Fruit fly (Drosophila melanogaster) whole organism, prepupa: ENCODE measurements around the gene RapGAP1.
A peak's percentile ranks its signal among the peaks of the same experiment; 100 is the strongest.

Source experiments
- Blimp-1 ChIP-seq: fragments of 200-800 bp; sonication (Bioruptor generic); optimal IDR thresholded peaks from 3 replicates; lab custom pipeline; 2017; ENCODE audit warnings: missing biosample characterization, missing genetic modification characterization, mild to moderate bottlenecking, moderate library complexity, missing genetic modification reagents
- CG10631 ChIP-seq: fragments of 200-800 bp; sonication (Bioruptor generic); optimal IDR thresholded peaks from 2 replicates; lab custom pipeline; 2016; ENCODE audit warnings: missing biosample characterization, missing genetic modification characterization
- CG11294 ChIP-seq: fragments of 200-800 bp; sonication (Bioruptor generic); IDR thresholded peaks from 2 replicates; pipeline ENCODE4 v1.3.6; 2022; ENCODE audit warnings: missing biosample characterization, missing genetic modification characterization
- CG11762 ChIP-seq: fragments of 200-800 bp; sonication (Bioruptor generic); optimal IDR thresholded peaks from 3 replicates; lab custom pipeline; 2016; ENCODE audit warnings: missing biosample characterization, missing genetic modification characterization; ENCODE audit not compliant: insufficient read depth
- CG11902 ChIP-seq: fragments of 200-800 bp; sonication (Bioruptor generic); optimal IDR thresholded peaks from 3 replicates; lab custom pipeline; 2016; ENCODE audit warnings: missing biosample characterization, missing genetic modification characterization
- CG15336 ChIP-seq: fragments of 200-800 bp; sonication (Bioruptor generic); IDR thresholded peaks from 2 replicates; pipeline ENCODE4 v1.3.6; 2022; ENCODE audit warnings: missing biosample characterization, missing genetic modification characterization
- CG3032 ChIP-seq: fragments of 200-800 bp; optimal IDR thresholded peaks from 2 replicates; lab custom pipeline; 2019; ENCODE audit warnings: missing biosample characterization, mild to moderate bottlenecking, missing genetic modification characterization, moderate library complexity
- CG31627 ChIP-seq: fragments of 200-800 bp; sonication (Bioruptor generic); optimal IDR thresholded peaks from 3 replicates; lab custom pipeline; 2016; ENCODE audit warnings: missing biosample characterization, missing genetic modification characterization
- CG32006 ChIP-seq: fragments of 200-800 bp; sonication (Bioruptor generic); optimal IDR thresholded peaks from 3 replicates; lab custom pipeline; 2017; ENCODE audit warnings: missing biosample characterization, mild to moderate bottlenecking, missing genetic modification characterization
- CG34406 ChIP-seq: fragments of 200-800 bp; sonication (Bioruptor generic); optimal IDR thresholded peaks from 3 replicates; lab custom pipeline; 2016; ENCODE audit warnings: missing biosample characterization, missing genetic modification characterization
- CG4318 ChIP-seq: fragments of 200-800 bp; sonication (Bioruptor generic); optimal IDR thresholded peaks from 3 replicates; lab custom pipeline; 2017; ENCODE audit warnings: missing biosample characterization, mild to moderate bottlenecking, missing genetic modification characterization
- CG6276 ChIP-seq: fragments of 200-800 bp; sonication (Bioruptor generic); optimal IDR thresholded peaks from 2 replicates; lab custom pipeline; 2017; ENCODE audit warnings: missing biosample characterization, mild to moderate bottlenecking, missing genetic modification characterization
- CG6792 ChIP-seq: fragments of 200-800 bp; sonication (Bioruptor generic); optimal IDR thresholded peaks from 3 replicates; lab custom pipeline; 2016; ENCODE audit warnings: missing biosample characterization, missing genetic modification characterization
- CG6808 ChIP-seq: fragments of 200-800 bp; sonication (Bioruptor generic); optimal IDR thresholded peaks from 3 replicates; lab custom pipeline; 2017; ENCODE audit warnings: missing biosample characterization, missing genetic modification characterization, mild to moderate bottlenecking, moderate library complexity, missing genetic modification reagents
- CG7368 ChIP-seq: fragments of 200-800 bp; sonication (Bioruptor generic); optimal IDR thresholded peaks from 3 replicates; lab custom pipeline; 2016; ENCODE audit warnings: missing biosample characterization, missing genetic modification characterization
- CG8119 ChIP-seq: fragments of 200-800 bp; sonication (Bioruptor generic); IDR thresholded peaks from 3 replicates; pipeline ENCODE4 v1.3.6; 2022; ENCODE audit warnings: missing biosample characterization, missing genetic modification characterization
- CG8632 ChIP-seq: fragments of 200-800 bp; sonication (Bioruptor generic); optimal IDR thresholded peaks from 3 replicates; lab custom pipeline; 2016; ENCODE audit warnings: missing biosample characterization, missing genetic modification characterization
- CG9139 ChIP-seq: fragments of 200-800 bp; sonication (Bioruptor generic); optimal IDR thresholded peaks from 3 replicates; lab custom pipeline; 2017; ENCODE audit warnings: missing biosample characterization, mild to moderate bottlenecking, missing genetic modification characterization
- Eip75B ChIP-seq: fragments of 200-800 bp; sonication (Bioruptor generic); optimal IDR thresholded peaks from 3 replicates; lab custom pipeline; 2016; ENCODE audit warnings: missing biosample characterization, missing genetic modification characterization
- Eip78C ChIP-seq: fragments of 200-800 bp; sonication (Bioruptor generic); peaks from one replicate; lab custom pipeline; 2016; ENCODE audit warnings: missing biosample characterization, missing genetic modification characterization
- Ets21C ChIP-seq: fragments of 200-800 bp; sonication (Bioruptor generic); optimal IDR thresholded peaks from 3 replicates; lab custom pipeline; 2016; ENCODE audit warnings: missing biosample characterization, missing genetic modification characterization
- Ets96B ChIP-seq: fragments of 200-800 bp; optimal IDR thresholded peaks from 2 replicates; lab custom pipeline; 2019; ENCODE audit warnings: missing biosample characterization, mild to moderate bottlenecking, missing genetic modification characterization, moderate library complexity
- Gug ChIP-seq: fragments of 200-800 bp; sonication (Bioruptor generic); IDR thresholded peaks from 2 replicates; pipeline ENCODE4 v1.3.6; 2022; ENCODE audit warnings: missing biosample characterization, missing genetic modification characterization
- Hr38 ChIP-seq: sonication (Bioruptor generic); optimal IDR thresholded peaks from 2 replicates; lab custom pipeline; 2016; ENCODE audit warnings: missing biosample characterization, missing genetic modification characterization
- Hr39 ChIP-seq: fragments of 200-800 bp; sonication (Bioruptor generic); optimal IDR thresholded peaks from 2 replicates; lab custom pipeline; 2016; ENCODE audit warnings: missing biosample characterization, missing genetic modification characterization
- Hr4 ChIP-seq: fragments of 200-800 bp; sonication (Bioruptor generic); optimal IDR thresholded peaks from 3 replicates; lab custom pipeline; 2016; ENCODE audit warnings: missing biosample characterization, missing genetic modification characterization
- Met ChIP-seq: fragments of 200-800 bp; sonication (Bioruptor generic); optimal IDR thresholded peaks from 3 replicates; lab custom pipeline; 2016; ENCODE audit warnings: missing biosample characterization, missing genetic modification characterization
- Smox ChIP-seq: fragments of 200-800 bp; sonication (Bioruptor generic); optimal IDR thresholded peaks from 3 replicates; lab custom pipeline; 2016; ENCODE audit warnings: missing biosample characterization, missing genetic modification characterization
- Sox14 ChIP-seq: fragments of 200-800 bp; sonication (Bioruptor generic); optimal IDR thresholded peaks from 3 replicates; lab custom pipeline; 2016; ENCODE audit warnings: missing biosample characterization, missing genetic modification characterization
- Sox15 ChIP-seq: fragments of 200-800 bp; sonication (Bioruptor generic); optimal IDR thresholded peaks from 3 replicates; lab custom pipeline; 2016; ENCODE audit warnings: missing biosample characterization, missing genetic modification characterization
- achi ChIP-seq: fragments of 200-800 bp; sonication (Bioruptor generic); optimal IDR thresholded peaks from 3 replicates; lab custom pipeline; 2016; ENCODE audit warnings: missing biosample characterization, missing genetic modification characterization
- cyc ChIP-seq: fragments of 200-800 bp; sonication (Bioruptor generic); optimal IDR thresholded peaks from 3 replicates; lab custom pipeline; 2016; ENCODE audit warnings: missing biosample characterization, missing genetic modification characterization
- dac ChIP-seq: fragments of 200-800 bp; sonication (Bioruptor generic); optimal IDR thresholded peaks from 2 replicates; lab custom pipeline; 2017; ENCODE audit warnings: missing biosample characterization, mild to moderate bottlenecking, missing genetic modification characterization
- eg ChIP-seq: fragments of 200-800 bp; sonication (Bioruptor generic); IDR thresholded peaks from 3 replicates; pipeline ENCODE4 v1.3.6; 2022; ENCODE audit warnings: missing biosample characterization, missing genetic modification characterization
- esn ChIP-seq: fragments of 200-800 bp; sonication (Bioruptor generic); optimal IDR thresholded peaks from 2 replicates; lab custom pipeline; 2016; ENCODE audit warnings: missing biosample characterization, mild to moderate bottlenecking, missing genetic modification characterization, moderate library complexity
- fd59A ChIP-seq: fragments of 200-800 bp; sonication (Bioruptor generic); optimal IDR thresholded peaks from 2 replicates; lab custom pipeline; 2017; ENCODE audit warnings: missing biosample characterization, mild to moderate bottlenecking, missing genetic modification characterization, missing genetic modification reagents
- fd85E ChIP-seq: fragments of 200-800 bp; sonication (Bioruptor generic); optimal IDR thresholded peaks from 3 replicates; lab custom pipeline; 2016; ENCODE audit warnings: missing biosample characterization, missing genetic modification characterization
- lz ChIP-seq: fragments of 200-800 bp; sonication (Bioruptor generic); optimal IDR thresholded peaks from 3 replicates; lab custom pipeline; 2016; ENCODE audit warnings: missing biosample characterization, missing genetic modification characterization
- salr ChIP-seq, 2 experiments: fragments of 200-800 bp; sonication (Bioruptor generic); optimal IDR thresholded peaks; 3 replicates each; lab custom pipeline; 2016 to 2018; ENCODE audit warnings: missing biosample characterization in 2 of 2, missing genetic modification characterization in 2 of 2, mild to moderate bottlenecking in 1 of 2
- ss ChIP-seq, 2 experiments: fragments of 200-800 bp; sonication (Bioruptor generic); optimal IDR thresholded peaks; 2 replicates in 1 of 2; 3 replicates in 1 of 2; lab custom pipeline; 2017 to 2018; ENCODE audit warnings: mild to moderate bottlenecking in 2 of 2, missing biosample characterization in 2 of 2, missing genetic modification characterization in 2 of 2, moderate library complexity in 1 of 2
- svp ChIP-seq: fragments of 200-800 bp; sonication (Bioruptor generic); peaks from one replicate; lab custom pipeline; 2016; ENCODE audit warnings: missing biosample characterization, missing genetic modification characterization
- topi ChIP-seq: fragments of 200-800 bp; sonication (Bioruptor generic); optimal IDR thresholded peaks from 3 replicates; lab custom pipeline; 2016; ENCODE audit warnings: missing biosample characterization, missing genetic modification characterization

Gene RapGAP1

dm6 chr2L:7596862-7597261 lies 18.1 kb upstream of the RapGAP1 start (continued):
- TF ChIP-seq CG9139 (GFP tag; lab: Kevin White, UChicago) (no peak), dac (peak; percentile 53), CG6808 (peak; percentile 39), cyc (peak; percentile 79), CG15336 (GFP tag; lab: Robert Waterston, UW) (peak; percentile 79), CG6276 (peak; percentile 57), Hr38 (GFP tag; lab: Kevin White, UChicago) (no peak), fd85E (GFP tag; lab: Kevin White, UChicago) (peak; percentile 23), Sox15 (GFP tag; lab: Kevin White, UChicago) (peak; percentile 55), CG11294 (GFP tag; lab: Robert Waterston, UW) (no peak), CG4318 (GFP tag; lab: Kevin White, UChicago) (peak; percentile 35)

- TF ChIP-seq CG11294 (GFP tag; lab: Robert Waterston, UW): no peak
- no peak for TF ChIP-seq CG6792 (GFP tag; lab: Kevin White, UChicago)
- TF ChIP-seq lz: no peak
- no peak for TF ChIP-seq achi (GFP tag; lab: Kevin White, UChicago)
- TF ChIP-seq Blimp-1 (GFP tag; lab: Kevin White, UChicago): no peak
- TF ChIP-seq CG3032 (tag; lab: Kevin White, UChicago): no peak
- TF ChIP-seq fd85E (GFP tag; lab: Kevin White, UChicago): no peak
- TF ChIP-seq Eip75B (GFP tag; lab: Kevin White, UChicago): no peak
- no peak for TF ChIP-seq CG11762 (GFP tag; lab: Kevin White, UChicago)
- TF ChIP-seq Hr39: no peak
- TF ChIP-seq Smox (GFP tag; lab: Kevin White, UChicago): no peak
- TF ChIP-seq Hr38 (GFP tag; lab: Kevin White, UChicago): no peak
- TF ChIP-seq Ets21C (GFP tag; lab: Kevin White, UChicago): no peak
- TF ChIP-seq Met (GFP tag; lab: Kevin White, UChicago): no peak
- TF ChIP-seq eg: no peak
- TF ChIP-seq CG7368 (GFP tag; lab: Kevin White, UChicago): no peak
- TF ChIP-seq CG4318 (GFP tag; lab: Kevin White, UChicago): no peak
- no peak for TF ChIP-seq Sox14 (GFP tag; lab: Kevin White, UChicago)
Measured at dm6 chr2L:7592858-7593257, 14.1 kb upstream of the RapGAP1 start.

dm6 chr2L:7587106-7587505 lies 8.3 kb upstream of the RapGAP1 start:
- TF ChIP-seq lz: no peak
- TF ChIP-seq Hr4 (GFP tag; lab: Kevin White, UChicago): no peak
- no peak for TF ChIP-seq topi
- no peak for TF ChIP-seq CG15336 (GFP tag; lab: Robert Waterston, UW)

- TF ChIP-seq CG32006 (GFP tag; lab: Kevin White, UChicago): peak; percentile 23
- TF ChIP-seq CG8119 (GFP tag; lab: Robert Waterston, UW): no peak
Measured at dm6 chr2L:7581624-7582023, 2.8 kb upstream of the RapGAP1 start, which contains the start of gene Spn28B. Spn28B (plus strand) TSS chr2L:7581924.

- no peak for TF ChIP-seq topi
- peak; percentile 18 for TF ChIP-seq achi (GFP tag; lab: Kevin White, UChicago)
- TF ChIP-seq salr (GFP tag; optimal IDR thresholded peaks at IDR 0.05; lab: Kevin White, UChicago): no peak
- peak; percentile 45 for TF ChIP-seq svp (GFP tag; lab: Kevin White, UChicago)
- no peak for TF ChIP-seq CG11902 (GFP tag; lab: Kevin White, UChicago)
- TF ChIP-seq eg: 0 out of 3 replicates have a peak, but pooled peaks have one; percentile 27
- TF ChIP-seq CG6276: peak; percentile 1
- no peak for TF ChIP-seq CG10631 (GFP tag; lab: Kevin White, UChicago)
- TF ChIP-seq esn (GFP tag; lab: Kevin White, UChicago): no peak
- TF ChIP-seq Hr38 (GFP tag; lab: Kevin White, UChicago): no peak
- no peak for TF ChIP-seq Blimp-1 (GFP tag; lab: Kevin White, UChicago)
- peak; percentile 37 for TF ChIP-seq Ets96B (tag; lab: Kevin White, UChicago)
- TF ChIP-seq fd59A (GFP tag; lab: Kevin White, UChicago): no peak
- no peak for TF ChIP-seq CG31627 (GFP tag; lab: Kevin White, UChicago)
- TF ChIP-seq CG8632: no peak
- TF ChIP-seq Eip78C: peak; percentile 56
- TF ChIP-seq ss (GFP tag; optimal IDR thresholded peaks at IDR 0.05; lab: Kevin White, UChicago): peak in 1 of 2 experiments; percentile 42
- TF ChIP-seq CG7368 (GFP tag; lab: Kevin White, UChicago): no peak
- TF ChIP-seq CG3032 (tag; lab: Kevin White, UChicago): peak; percentile 4
- no peak for TF ChIP-seq Smox (GFP tag; lab: Kevin White, UChicago)
- no peak for TF ChIP-seq CG34406 (GFP tag; lab: Kevin White, UChicago)
- no peak for TF ChIP-seq fd85E (GFP tag; lab: Kevin White, UChicago)
- TF ChIP-seq Gug: peak; percentile 34; the same call in 1 of the 2 replicates
Measured at dm6 chr2L:7580676-7581253, 2.0 kb upstream of the RapGAP1 start.
